Worm (Caenorhabditis elegans) whole organism, midembryonic: ENCODE measurements around the gene ZC13.1.

ENCODE experiments used
- T22C8.4 ChIP-seq: fragments of 200-800 bp; sonication (Bioruptor generic); IDR thresholded peaks from 2 replicates; pipeline ENCODE4 v1.3.6; 2022; ENCODE audit warnings: missing genetic modification characterization, missing compliant biosample characterization
- cog-1 ChIP-seq: sonication (generic microtip); optimal IDR thresholded peaks from 2 replicates; lab custom pipeline; 2016; ENCODE audit warnings: missing genetic modification characterization, missing compliant biosample characterization
- flt-1 ChIP-seq: fragments of 200-800 bp; sonication (Bioruptor generic); IDR thresholded peaks from 2 replicates; pipeline ENCODE4 v1.3.6; 2022; ENCODE audit warnings: missing genetic modification characterization, missing compliant biosample characterization
- klf-2 ChIP-seq: fragments of 200-800 bp; sonication (Bioruptor generic); conservative IDR thresholded peaks from 2 replicates; pipeline ENCODE4 v1.3.6; 2022; ENCODE audit warnings: missing genetic modification reagents, missing genetic modification characterization, missing compliant biosample characterization
- med-1 ChIP-seq: sonication (generic microtip); optimal IDR thresholded peaks from 2 replicates; lab custom pipeline; 2017; ENCODE audit warnings: missing genetic modification characterization, mild to moderate bottlenecking, missing compliant biosample characterization, antibody characterized with exemption, missing genetic modification reagents; ENCODE audit not compliant: insufficient read depth
- ref-1 ChIP-seq: fragments of 200-800 bp; sonication (Bioruptor generic); conservative IDR thresholded peaks from 2 replicates; pipeline ENCODE4 v1.3.6; 2022; ENCODE audit warnings: missing genetic modification reagents, missing genetic modification characterization, missing compliant biosample characterization
- tab-1 ChIP-seq: fragments of 200-800 bp; sonication (Bioruptor generic); IDR thresholded peaks from 2 replicates; pipeline ENCODE4 v1.3.6; 2022; ENCODE audit warnings: missing genetic modification characterization, missing compliant biosample characterization
- ztf-23 ChIP-seq: fragments of 200-800 bp; sonication (Bioruptor generic); IDR thresholded peaks from 2 replicates; pipeline ENCODE4 v1.3.6; 2022; ENCODE audit warnings: missing genetic modification reagents, missing genetic modification characterization, missing compliant biosample characterization
- ztf-29 ChIP-seq: fragments of 200-800 bp; sonication (Bioruptor generic); IDR thresholded peaks from 2 replicates; pipeline ENCODE4 v1.3.6; 2022; ENCODE audit warnings: missing genetic modification reagents, missing genetic modification characterization, missing compliant biosample characterization

DNA sequence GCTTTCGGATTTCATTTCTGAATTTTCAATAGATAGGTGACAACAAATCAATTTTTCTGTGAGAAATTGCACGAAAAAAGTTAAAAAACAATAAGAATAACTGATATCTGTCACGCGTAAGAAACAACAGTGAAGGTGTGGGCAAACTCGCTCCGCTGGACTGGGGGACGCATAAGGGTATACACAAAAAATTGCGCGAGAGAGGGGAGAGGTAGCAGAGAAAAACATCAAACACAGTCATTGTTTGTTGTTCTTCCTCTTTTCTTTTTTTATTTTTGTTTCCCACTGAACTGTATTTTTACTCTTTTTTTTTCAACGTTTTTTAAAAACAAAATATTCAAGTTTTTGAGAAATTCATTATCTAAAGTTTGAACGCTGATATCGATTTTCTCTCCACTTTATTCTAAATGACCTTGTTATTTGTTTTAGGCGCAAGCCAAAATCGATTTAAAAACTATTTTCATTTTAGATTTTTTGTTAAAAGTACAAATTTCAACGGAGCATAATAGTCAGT lies 47.5 kb downstream of the ZC13.1 start, which contains the start of the genes pifk-1 and tbc-11:
- no peak for TF ChIP-seq tab-1 (GFP tag; lab: Robert Waterston, UW)
- TF ChIP-seq cog-1 (tag; lab: Kevin White, UChicago): no peak
- TF ChIP-seq ztf-23: no peak
- TF ChIP-seq T22C8.4 (GFP tag; lab: Robert Waterston, UW): no peak
- no peak for TF ChIP-seq ztf-29 (GFP tag; lab: Robert Waterston, UW)
- no peak for TF ChIP-seq klf-2
- TF ChIP-seq med-1 (GFP tag; lab: Kevin White, UChicago): no peak
- no peak for TF ChIP-seq ref-1 (GFP tag; lab: Robert Waterston, UW)
- TF ChIP-seq flt-1 (GFP tag; lab: Robert Waterston, UW): no peak
